Worm (Caenorhabditis elegans): ENCODE data around the gene pcf-11.

- TF ChIP-seq him-1 (tag; optimal IDR thresholded peaks at IDR 0.05) (no peak), dao-5 (tag; optimal IDR thresholded peaks at IDR 0.05) (no peak), W03F9.2 (tag; optimal IDR thresholded peaks at IDR 0.05) (no peak)
These were observed 3.0 kb upstream of the pcf-11 start, which contains the start of gene R144.3 for ce11 chrIII:5021689-5022088.
